Fruit fly (Drosophila melanogaster): Measurements from ENCODE around the gene Mnat9.

DNA sequence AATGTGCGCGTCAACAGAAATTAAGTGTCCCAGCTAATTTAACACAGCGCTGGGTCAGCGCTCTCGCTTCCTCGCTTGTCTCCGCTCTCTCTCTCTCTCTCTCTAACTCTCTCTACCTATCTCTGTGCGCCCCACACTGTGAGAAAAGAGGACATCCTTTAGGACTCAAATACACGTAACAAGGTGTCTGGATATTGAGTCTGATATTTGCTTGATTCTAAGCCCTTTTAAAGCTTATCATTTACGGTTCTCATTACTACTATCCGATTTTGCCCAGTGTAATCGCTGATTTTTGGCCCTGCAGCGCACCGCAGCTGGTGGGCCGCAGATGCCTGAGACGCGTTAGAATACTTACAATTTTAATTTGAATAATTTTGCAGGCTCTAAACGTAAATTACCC lies 20.5 kb upstream of the Mnat9 start:
- TF ChIP-seq Sin3A (optimal IDR thresholded peaks at IDR 0.05) (no peak), Myc (optimal IDR thresholded peaks at IDR 0.05) (no peak), h (optimal IDR thresholded peaks at IDR 0.05) (no peak), psq (optimal IDR thresholded peaks at IDR 0.05) (no peak)

Data from Kc167 (cell line).